Worm (Caenorhabditis elegans): ENCODE data around the gene cids-1.
A peak's percentile ranks its signal among the peaks of the same experiment; 100 is the strongest.

The cids-1 gene

ce11 chrIII:8244052-8244451, at the start of gene cids-1, which contains the start of gene pbs-6:
Gene cids-1 (plus strand): TSS chrIII:8244445.
Gene pbs-6 (minus strand): TSS chrIII:8244092.
- TF ChIP-seq mes-2 (tag; optimal IDR thresholded peaks at IDR 0.05; ENCODE audit: poor library complexity, severe bottlenecking) (peak; percentile 36), lsy-2 (tag; optimal IDR thresholded peaks at IDR 0.05) (peak in 1 of 2 experiments; percentile 59), jun-1 (tag; optimal IDR thresholded peaks at IDR 0.05) (no peak), lin-29 (GFP tag; IDR thresholded peaks at IDR 0.05) (no peak), R02D3.7 (tag; optimal IDR thresholded peaks at IDR 0.05) (no peak), lin-38 (GFP tag; IDR thresholded peaks at IDR 0.05) (0 out of 2 replicates have a peak, but pooled peaks have one; percentile 14), dpl-1 (GFP tag; optimal IDR thresholded peaks at IDR 0.05) (peak; percentile 26), ceh-44 (GFP tag; IDR thresholded peaks at IDR 0.05) (no peak)

ce11 chrIII:8199060-8199459, 45.2 kb upstream of the cids-1 start:
- TF ChIP-seq hif-1 (tag; optimal IDR thresholded peaks at IDR 0.05) (no peak), php-3 (GFP tag; IDR thresholded peaks at IDR 0.05) (no peak), aha-1 (tag) (peak; percentile 49), unc-62 (GFP tag; optimal IDR thresholded peaks at IDR 0.05 in 1 of 2) (peak in 1 of 2 experiments; percentile 93), unc-62 (tag; optimal IDR thresholded peaks at IDR 0.05) (no peak), fkh-10 (GFP tag; optimal IDR thresholded peaks at IDR 0.05) (no peak), lin-38 (GFP tag; IDR thresholded peaks at IDR 0.05) (no peak), Y75B8A.6 (GFP tag; IDR thresholded peaks at IDR 0.05) (no peak), daf-8 (GFP tag; IDR thresholded peaks at IDR 0.05) (no peak), nhr-111 (GFP tag; optimal IDR thresholded peaks at IDR 0.05) (no peak), gei-8 (GFP tag; optimal IDR thresholded peaks at IDR 0.05) (no peak)

ce11 chrIII:8201117-8201516, 43.1 kb upstream of the cids-1 start, which contains the start of gene unc-36:
Gene unc-36 (minus strand): TSS chrIII:8201217.
- TF ChIP-seq aha-1 (tag) (no peak), ceh-28 (tag; optimal IDR thresholded peaks at IDR 0.05) (no peak), daf-16 (GFP tag; optimal IDR thresholded peaks at IDR 0.05) (no peak), daf-16 (tag; optimal IDR thresholded peaks at IDR 0.05) (no peak), gei-8 (GFP tag; optimal IDR thresholded peaks at IDR 0.05) (no peak), nhr-111 (GFP tag; optimal IDR thresholded peaks at IDR 0.05) (no peak), ama-1 (optimal IDR thresholded peaks at IDR 0.05) (no peak), hif-1 (tag; optimal IDR thresholded peaks at IDR 0.05) (no peak), attf-4 (tag; optimal IDR thresholded peaks at IDR 0.05) (no peak), F26F4.8 (GFP tag; conservative IDR thresholded peaks at IDR 0.05) (no peak), nhr-41 (GFP tag; IDR thresholded peaks at IDR 0.05) (no peak), zip-11 (GFP tag; IDR thresholded peaks at IDR 0.05) (no peak)

- TF ChIP-seq unc-39 (tag; optimal IDR thresholded peaks at IDR 0.05) = no peak
- no peak for TF ChIP-seq mdt-29 (GFP tag; IDR thresholded peaks at IDR 0.05)
- TF ChIP-seq fos-1 (tag; optimal IDR thresholded peaks at IDR 0.05) = no peak
- no peak for TF ChIP-seq spr-1 (tag; optimal IDR thresholded peaks at IDR 0.05)
- no peak for TF ChIP-seq spr-3 (GFP tag; optimal IDR thresholded peaks at IDR 0.05)
- TF ChIP-seq lin-29 (GFP tag; IDR thresholded peaks at IDR 0.05) = no peak
- no peak for TF ChIP-seq tra-1 (GFP tag; IDR thresholded peaks at IDR 0.05)
- no peak for TF ChIP-seq lin-38 (GFP tag; IDR thresholded peaks at IDR 0.05)
- no peak for TF ChIP-seq Y105C5A.15 (GFP tag; IDR thresholded peaks at IDR 0.05)
- no peak for TF ChIP-seq hlh-11 (tag; optimal IDR thresholded peaks at IDR 0.05)
- TF ChIP-seq rbr-2 (tag; optimal IDR thresholded peaks at IDR 0.05) = peak; percentile 63
- no peak for TF ChIP-seq nhr-48 (tag; optimal IDR thresholded peaks at IDR 0.05)
- peak in 1 of 2 experiments; percentile 46 for TF ChIP-seq lsy-2 (tag; optimal IDR thresholded peaks at IDR 0.05)
- TF ChIP-seq nhr-25 (tag; optimal IDR thresholded peaks at IDR 0.05; ENCODE audit: borderline replicate concordance, insufficient read depth) = no peak
- TF ChIP-seq saeg-2 (GFP tag; IDR thresholded peaks at IDR 0.05) = no peak
- 0 out of 2 replicates have a peak, but pooled peaks have one; percentile 35 for TF ChIP-seq vab-7 (GFP tag; IDR thresholded peaks at IDR 0.05)
- TF ChIP-seq attf-4 (tag; optimal IDR thresholded peaks at IDR 0.05) = no peak
- TF ChIP-seq daf-12 (tag; optimal IDR thresholded peaks at IDR 0.05) = no peak
- TF ChIP-seq lin-15B (tag; optimal IDR thresholded peaks at IDR 0.05) = no peak
- TF ChIP-seq hlh-30 (tag; optimal IDR thresholded peaks at IDR 0.05; ENCODE audit: insufficient read depth) = peak; percentile 66
- TF ChIP-seq daf-19 (GFP tag; conservative IDR thresholded peaks at IDR 0.05) = no peak
- no peak for TF ChIP-seq F10B5.3 (tag; optimal IDR thresholded peaks at IDR 0.05)
- TF ChIP-seq Y48G9A.11 (GFP tag; IDR thresholded peaks at IDR 0.05) = no peak
- TF ChIP-seq pqm-1 (tag; optimal IDR thresholded peaks at IDR 0.05) = no peak
- no peak for TF ChIP-seq jun-1 (tag; optimal IDR thresholded peaks at IDR 0.05)
- no peak for TF ChIP-seq daf-8 (GFP tag; IDR thresholded peaks at IDR 0.05)
- peak; percentile 6 for TF ChIP-seq dpl-1 (GFP tag; optimal IDR thresholded peaks at IDR 0.05)
Observed at ce11 chrIII:8201760-8202159, 42.5 kb upstream of the cids-1 start.
